Worm (Caenorhabditis elegans) whole organism, L4 larva: ENCODE results near the gene egl-4.

ENCODE experiments used
- F49E8.2 ChIP-seq: sonication (generic microtip); optimal IDR thresholded peaks from 2 replicates; lab custom pipeline; 2016; ENCODE audit warnings: missing compliant biosample characterization, mild to moderate bottlenecking, missing genetic modification characterization, borderline replicate concordance
- T20F7.1 ChIP-seq: fragments of 200-800 bp; sonication (Bioruptor generic); optimal IDR thresholded peaks from 2 replicates; lab custom pipeline; 2018; ENCODE audit warnings: mild to moderate bottlenecking, missing genetic modification characterization, missing compliant biosample characterization
- T26A8.4 ChIP-seq: fragments of 200-800 bp; sonication (Bioruptor generic); IDR thresholded peaks from 2 replicates; pipeline ENCODE4 v1.3.6; 2022; ENCODE audit warnings: missing genetic modification characterization, missing compliant biosample characterization
- Y105C5A.15 ChIP-seq: fragments of 200-800 bp; sonication (Bioruptor generic); IDR thresholded peaks from 2 replicates; pipeline ENCODE4 v1.3.6; 2022; ENCODE audit warnings: missing genetic modification characterization, missing compliant biosample characterization
- aly-2 ChIP-seq: sonication (generic microtip); optimal IDR thresholded peaks from 2 replicates; lab custom pipeline; 2018; ENCODE audit warnings: missing biosample characterization, missing genetic modification characterization
- attf-4 ChIP-seq: sonication (generic microtip); optimal IDR thresholded peaks from 3 replicates; lab custom pipeline; 2017; ENCODE audit warnings: missing biosample characterization, missing genetic modification characterization
- ceh-20 ChIP-seq: fragments of 200-800 bp; sonication (Bioruptor generic); IDR thresholded peaks from 2 replicates; pipeline ENCODE4 v1.3.6; 2022; ENCODE audit warnings: missing genetic modification reagents, missing genetic modification characterization, missing compliant biosample characterization
- ceh-28 ChIP-seq: fragments of 150-350 bp; optimal IDR thresholded peaks from 2 replicates; lab custom pipeline; 2014; ENCODE audit warnings: missing biosample characterization, missing genetic modification reagents, missing genetic modification characterization
- cey-2 ChIP-seq: sonication (generic microtip); optimal IDR thresholded peaks from 3 replicates; lab custom pipeline; 2017; ENCODE audit warnings: missing genetic modification characterization, mild to moderate bottlenecking, missing compliant biosample characterization, antibody characterized with exemption, borderline replicate concordance; ENCODE audit not compliant: insufficient read depth
- daf-12 ChIP-seq: fragments of 150-350 bp; optimal IDR thresholded peaks from 2 replicates; lab custom pipeline; 2014; ENCODE audit warnings: missing biosample characterization, missing genetic modification reagents, missing genetic modification characterization
- daf-16 ChIP-seq, 3 experiments: sonication (generic microtip); optimal IDR thresholded peaks; 2 replicates each; lab custom pipeline; 2016 to 2017; ENCODE audit warnings: missing genetic modification characterization in 3 of 3, missing genetic modification reagents in 3 of 3, mild to moderate bottlenecking in 2 of 3, missing compliant biosample characterization in 2 of 3, missing biosample characterization in 1 of 3, moderate library complexity in 1 of 3
- dmd-6 ChIP-seq: fragments of 200-800 bp; sonication (Bioruptor generic); IDR thresholded peaks from 2 replicates; pipeline ENCODE4 v1.3.6; 2022; ENCODE audit warnings: missing genetic modification reagents, missing genetic modification characterization, missing compliant biosample characterization
- dmd-9 ChIP-seq: fragments of 200-800 bp; sonication (Bioruptor generic); IDR thresholded peaks from 2 replicates; pipeline ENCODE4 v1.3.6; 2022; ENCODE audit warnings: missing genetic modification reagents, missing genetic modification characterization, missing compliant biosample characterization
- fkh-10 ChIP-seq: fragments of 150-350 bp; optimal IDR thresholded peaks from 2 replicates; lab custom pipeline; 2014; ENCODE audit warnings: missing biosample characterization, missing genetic modification reagents, missing genetic modification characterization
- fos-1 ChIP-seq: fragments of 150-350 bp; optimal IDR thresholded peaks from 2 replicates; lab custom pipeline; 2014; ENCODE audit warnings: missing biosample characterization, missing genetic modification characterization
- gei-8 ChIP-seq: fragments of 200-800 bp; sonication (Bioruptor generic); optimal IDR thresholded peaks from 2 replicates; lab custom pipeline; 2018; ENCODE audit warnings: mild to moderate bottlenecking, missing genetic modification characterization, missing compliant biosample characterization
- hif-1 ChIP-seq, 2 experiments: sonication (generic microtip); optimal IDR thresholded peaks; 2 replicates each; lab custom pipeline; 2016 to 2017; ENCODE audit warnings: missing compliant biosample characterization in 2 of 2, missing genetic modification characterization in 2 of 2, missing genetic modification reagents in 2 of 2, missing genotype in 2 of 2, mild to moderate bottlenecking in 1 of 2
- hlh-30 ChIP-seq: sonication (generic microtip); optimal IDR thresholded peaks from 2 replicates; lab custom pipeline; 2017; ENCODE audit warnings: antibody characterized with exemption, mild to moderate bottlenecking, missing genetic modification characterization, missing compliant biosample characterization; ENCODE audit not compliant: insufficient read depth
- lin-38 ChIP-seq: fragments of 200-800 bp; sonication (Bioruptor generic); IDR thresholded peaks from 2 replicates; pipeline ENCODE4 v1.3.6; 2022; ENCODE audit warnings: missing genetic modification reagents, missing genetic modification characterization, missing compliant biosample characterization
- mdl-1 ChIP-seq, 2 experiments: fragments of 150-350 bp in 1 of 2; sonication (generic microtip) in 1 of 2; optimal IDR thresholded peaks; 2 replicates each; lab custom pipeline; 2014 to 2017; ENCODE audit warnings: missing biosample characterization in 2 of 2, missing genetic modification characterization in 2 of 2
- mdt-29 ChIP-seq: fragments of 200-800 bp; sonication (Bioruptor generic); IDR thresholded peaks from 2 replicates; pipeline ENCODE4 v1.3.6; 2022; ENCODE audit warnings: missing genetic modification reagents, missing genetic modification characterization, missing compliant biosample characterization
- mes-2 ChIP-seq: sonication (generic microtip); optimal IDR thresholded peaks from 2 replicates; lab custom pipeline; 2016; ENCODE audit warnings: missing genotype, mild to moderate bottlenecking, missing genetic modification characterization, missing compliant biosample characterization; ENCODE audit not compliant: poor library complexity, severe bottlenecking
- mxl-2 ChIP-seq: fragments of 200-800 bp; sonication (Bioruptor generic); conservative IDR thresholded peaks from 2 replicates; pipeline ENCODE4 v1.3.6; 2022; ENCODE audit warnings: missing genetic modification reagents, missing genetic modification characterization, missing compliant biosample characterization
- nhr-102 ChIP-seq: sonication (generic microtip); optimal IDR thresholded peaks from 2 replicates; lab custom pipeline; 2016; ENCODE audit warnings: mild to moderate bottlenecking, missing genetic modification characterization, moderate library complexity, missing compliant biosample characterization
- nhr-11 ChIP-seq: fragments of 150-350 bp; optimal IDR thresholded peaks from 2 replicates; lab custom pipeline; 2014; ENCODE audit warnings: missing biosample characterization, missing genetic modification characterization
- nhr-41 ChIP-seq: fragments of 200-800 bp; sonication (Bioruptor generic); IDR thresholded peaks from 2 replicates; pipeline ENCODE4 v1.3.6; 2022; ENCODE audit warnings: missing genetic modification reagents, missing genetic modification characterization, missing compliant biosample characterization
- nhr-76 ChIP-seq: fragments of 150-350 bp; optimal IDR thresholded peaks from 2 replicates; lab custom pipeline; 2014; ENCODE audit warnings: missing biosample characterization, missing genetic modification characterization
- nhr-77 ChIP-seq: fragments of 150-350 bp; optimal IDR thresholded peaks from 2 replicates; lab custom pipeline; 2014; ENCODE audit warnings: missing biosample characterization, missing genetic modification characterization
- pha-4 ChIP-seq, 2 experiments: fragments of 150-350 bp in 1 of 2; fragments of 200-800 bp in 1 of 2; sonication (Bioruptor generic) in 1 of 2; IDR thresholded peaks in 1 of 2; optimal IDR thresholded peaks in 1 of 2; 2 replicates each; pipeline versions ENCODE4 v1.3.6 to Lab custom; 2014 to 2022; ENCODE audit warnings: missing genetic modification characterization in 2 of 2, missing genetic modification reagents in 2 of 2, missing biosample characterization in 1 of 2, missing compliant biosample characterization in 1 of 2
- php-3 ChIP-seq: fragments of 200-800 bp; sonication (Bioruptor generic); IDR thresholded peaks from 2 replicates; pipeline ENCODE4 v1.3.6; 2022; ENCODE audit warnings: missing genetic modification reagents, missing genetic modification characterization, missing compliant biosample characterization
- pqm-1 ChIP-seq: sonication (generic microtip); optimal IDR thresholded peaks from 2 replicates; lab custom pipeline; 2017; ENCODE audit warnings: missing biosample characterization, missing genetic modification characterization
- rbr-2 ChIP-seq: sonication (generic microtip); optimal IDR thresholded peaks from 2 replicates; lab custom pipeline; 2016; ENCODE audit warnings: missing genotype, missing genetic modification characterization, missing compliant biosample characterization
- saeg-2 ChIP-seq: fragments of 200-800 bp; sonication (Bioruptor generic); IDR thresholded peaks from 2 replicates; pipeline ENCODE4 v1.3.6; 2022; ENCODE audit warnings: missing genetic modification reagents, missing genetic modification characterization, missing compliant biosample characterization
- set-16 ChIP-seq: fragments of 200-800 bp; sonication (Bioruptor generic); IDR thresholded peaks from 2 replicates; pipeline ENCODE4 v1.3.6; 2022; ENCODE audit warnings: missing genetic modification reagents, missing genetic modification characterization, missing compliant biosample characterization
- skn-1 ChIP-seq: fragments of 150-350 bp; optimal IDR thresholded peaks from 2 replicates; lab custom pipeline; 2014; ENCODE audit warnings: missing biosample characterization, missing genetic modification characterization
- spr-3 ChIP-seq: fragments of 200-800 bp; sonication (Bioruptor generic); optimal IDR thresholded peaks from 2 replicates; lab custom pipeline; 2018; ENCODE audit warnings: mild to moderate bottlenecking, missing genetic modification characterization, missing compliant biosample characterization
- tra-1 ChIP-seq: fragments of 200-800 bp; sonication (Bioruptor generic); IDR thresholded peaks from 2 replicates; pipeline ENCODE4 v1.3.6; 2022; ENCODE audit warnings: missing genetic modification reagents, missing genetic modification characterization, missing compliant biosample characterization
- unc-130 ChIP-seq: sonication (generic microtip); optimal IDR thresholded peaks from 2 replicates; lab custom pipeline; 2016; ENCODE audit warnings: missing genetic modification reagents, missing genetic modification characterization, missing compliant biosample characterization
- unc-62 ChIP-seq, 3 experiments: fragments of 150-350 bp in 1 of 3; sonication (generic microtip); optimal IDR thresholded peaks in 2 of 3; peaks in 1 of 3; 1 replicate in 1 of 3; 2 replicates in 2 of 3; lab custom pipeline; 2014 to 2017; ENCODE audit warnings: missing biosample characterization in 3 of 3, missing genetic modification characterization in 3 of 3, missing genetic modification reagents in 3 of 3, missing genotype in 1 of 3
- vab-7 ChIP-seq: fragments of 200-800 bp; sonication (Bioruptor generic); IDR thresholded peaks from 2 replicates; pipeline ENCODE4 v1.3.6; 2022; ENCODE audit warnings: missing genetic modification reagents, missing genetic modification characterization, missing compliant biosample characterization
- zfp-2 ChIP-seq: sonication (generic microtip); optimal IDR thresholded peaks from 2 replicates; lab custom pipeline; 2016; ENCODE audit warnings: mild to moderate bottlenecking, missing genetic modification characterization, missing compliant biosample characterization
- zip-11 ChIP-seq: fragments of 200-800 bp; sonication (Bioruptor generic); IDR thresholded peaks from 2 replicates; pipeline ENCODE4 v1.3.6; 2022; ENCODE audit warnings: missing genetic modification characterization, missing compliant biosample characterization
- ztf-11 ChIP-seq: fragments of 150-350 bp; optimal IDR thresholded peaks from 2 replicates; lab custom pipeline; 2014; ENCODE audit warnings: missing biosample characterization, missing genetic modification characterization

egl-4 gene

DNA sequence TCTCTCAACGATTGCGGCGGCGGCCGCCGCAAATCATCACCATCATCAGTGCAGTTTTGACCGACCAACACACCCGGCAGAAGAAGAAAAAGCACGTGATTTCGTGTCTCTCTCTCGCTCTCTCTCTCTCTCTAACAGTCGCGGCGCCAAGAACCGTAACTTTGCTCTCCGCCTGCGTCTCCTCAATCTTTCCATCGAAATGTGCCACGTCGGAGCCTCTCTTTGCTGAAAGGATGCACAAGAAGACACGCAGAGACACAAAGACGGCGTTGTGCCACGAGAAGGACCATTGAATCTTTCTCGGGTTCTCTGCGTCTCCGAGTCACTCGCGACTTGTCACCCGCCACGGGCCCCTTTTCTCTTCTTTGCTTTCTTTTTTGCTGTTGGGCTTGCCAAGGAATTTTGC lies 10.0 kb downstream of the egl-4 start (continued):
- peak; percentile 88 for TF ChIP-seq set-16 (GFP tag; lab: Robert Waterston, UW)
- TF ChIP-seq ceh-20 (GFP tag; lab: Robert Waterston, UW): peak; percentile 41; the same call in 1 of the 2 replicates
- peak; percentile 29 for TF ChIP-seq pqm-1 (tag; lab: Kevin White, UChicago)
- peak; percentile 56 for TF ChIP-seq fkh-10
- TF ChIP-seq mdt-29 (GFP tag; lab: Robert Waterston, UW): no peak
- TF ChIP-seq nhr-102 (tag; lab: Kevin White, UChicago): peak; percentile 2
- no peak for TF ChIP-seq Y105C5A.15 (GFP tag; lab: Robert Waterston, UW)
- peak; percentile 45 for TF ChIP-seq mes-2 (tag; lab: Kevin White, UChicago)
- TF ChIP-seq unc-62 (GFP tag; optimal IDR thresholded peaks at IDR 0.05 in 1 of 2; lab: Kevin White, UChicago): peak in 1 of 2 experiments; percentile 68
- TF ChIP-seq unc-62 (tag; optimal IDR thresholded peaks at IDR 0.05; lab: Kevin White, UChicago): no peak
- peak; percentile 64 for TF ChIP-seq rbr-2 (tag; lab: Kevin White, UChicago)
- peak; percentile 61 for TF ChIP-seq gei-8 (GFP tag; lab: Kevin White, UChicago)
- TF ChIP-seq aly-2: no peak
- peak; percentile 63; the same call in 1 of the 2 replicates for TF ChIP-seq T26A8.4 (GFP tag; lab: Robert Waterston, UW)
- peak; percentile 49; the same call in 1 of the 2 replicates for TF ChIP-seq php-3 (GFP tag; lab: Robert Waterston, UW)
- peak in 1 of 2 experiments; percentile 54 for TF ChIP-seq daf-16 (GFP tag; optimal IDR thresholded peaks at IDR 0.05; lab: Kevin White, UChicago)
- TF ChIP-seq daf-16 (tag; optimal IDR thresholded peaks at IDR 0.05; lab: Kevin White, UChicago): peak; percentile 77
- no peak for TF ChIP-seq unc-130
- TF ChIP-seq hlh-30 (tag; lab: Kevin White, UChicago): peak; percentile 91
- no peak for TF ChIP-seq cey-2 (tag; lab: Kevin White, UChicago)

DNA sequence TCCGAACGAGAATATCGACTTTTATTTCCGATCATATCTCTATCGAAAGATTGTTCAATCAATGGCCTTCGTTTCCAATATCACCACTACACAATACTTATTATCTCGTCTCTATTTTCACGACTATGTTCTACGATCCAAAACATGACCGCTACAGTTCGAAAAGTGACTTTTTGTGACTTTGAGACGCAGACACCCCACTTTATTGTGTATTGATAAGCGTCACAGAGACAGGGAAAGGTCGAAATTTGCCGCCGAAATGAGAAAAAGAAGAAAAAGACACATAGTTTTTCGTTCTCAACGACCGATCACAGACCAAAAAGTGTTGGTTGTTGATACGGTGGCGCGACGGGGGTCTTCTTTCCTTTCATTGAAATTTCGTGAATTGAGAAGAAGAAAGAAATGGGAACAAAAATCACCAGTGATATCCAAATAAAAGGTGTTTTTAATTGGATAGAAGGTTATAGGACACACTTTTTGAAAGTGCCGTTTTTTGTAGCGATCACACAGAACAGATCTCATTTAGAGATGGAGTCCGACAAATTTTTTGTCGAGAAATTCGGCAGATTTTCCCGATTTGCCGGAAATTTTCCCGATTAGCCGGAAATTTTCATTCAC lies 11.6 kb downstream of the egl-4 start:
- TF ChIP-seq dmd-9 (GFP tag; lab: Robert Waterston, UW): no peak
- peak; percentile 47 for TF ChIP-seq nhr-102 (tag; lab: Kevin White, UChicago)
- no peak for TF ChIP-seq hif-1 (tag; optimal IDR thresholded peaks at IDR 0.05; lab: Kevin White, UChicago)
- TF ChIP-seq T20F7.1 (GFP tag; lab: Kevin White, UChicago): no peak
- no peak for TF ChIP-seq lin-38
- no peak for TF ChIP-seq rbr-2 (tag; lab: Kevin White, UChicago)
- TF ChIP-seq unc-62 (GFP tag; optimal IDR thresholded peaks at IDR 0.05 in 1 of 2; lab: Kevin White, UChicago): peak in 1 of 2 experiments; percentile 41
- no peak for TF ChIP-seq unc-62 (tag; optimal IDR thresholded peaks at IDR 0.05; lab: Kevin White, UChicago)
- TF ChIP-seq daf-16 (GFP tag; optimal IDR thresholded peaks at IDR 0.05; lab: Kevin White, UChicago): no peak
- TF ChIP-seq daf-16 (tag; optimal IDR thresholded peaks at IDR 0.05; lab: Kevin White, UChicago): peak; percentile 65
- no peak for TF ChIP-seq zip-11
- TF ChIP-seq daf-12 (tag; lab: Kevin White, UChicago): no peak
- TF ChIP-seq gei-8 (GFP tag; lab: Kevin White, UChicago): no peak
- TF ChIP-seq mdl-1 (tag; optimal IDR thresholded peaks at IDR 0.05; lab: Kevin White, UChicago): peak in 1 of 2 experiments; percentile 50
- TF ChIP-seq ceh-20 (GFP tag; lab: Robert Waterston, UW): no peak
- no peak for TF ChIP-seq fos-1 (tag; lab: Kevin White, UChicago)
- TF ChIP-seq pha-4 (GFP tag; IDR thresholded peaks at IDR 0.05; lab: Robert Waterston, UW): no peak
- TF ChIP-seq pha-4 (tag; optimal IDR thresholded peaks at IDR 0.05; lab: Kevin White, UChicago): no peak
- no peak for TF ChIP-seq mes-2 (tag; lab: Kevin White, UChicago)
- TF ChIP-seq php-3 (GFP tag; lab: Robert Waterston, UW): no peak
- TF ChIP-seq ceh-28 (tag; lab: Kevin White, UChicago): no peak
- no peak for TF ChIP-seq mxl-2
- no peak for TF ChIP-seq F49E8.2
- TF ChIP-seq saeg-2: no peak
- TF ChIP-seq cey-2 (tag; lab: Kevin White, UChicago): no peak
- TF ChIP-seq unc-130: no peak
- no peak for TF ChIP-seq tra-1 (GFP tag; lab: Robert Waterston, UW)
- no peak for TF ChIP-seq vab-7
- TF ChIP-seq nhr-11 (tag; lab: Kevin White, UChicago): no peak
- TF ChIP-seq zfp-2 (tag; lab: Kevin White, UChicago): no peak
- no peak for TF ChIP-seq ztf-11 (tag; lab: Kevin White, UChicago)
- peak; percentile 64 for TF ChIP-seq nhr-77
- TF ChIP-seq attf-4: no peak
- peak; percentile 97 for TF ChIP-seq dmd-6 (GFP tag; lab: Robert Waterston, UW)
- TF ChIP-seq nhr-41 (GFP tag; lab: Robert Waterston, UW): no peak
- no peak for TF ChIP-seq spr-3 (GFP tag; lab: Kevin White, UChicago)
- peak; percentile 56 for TF ChIP-seq pqm-1 (tag; lab: Kevin White, UChicago)
- TF ChIP-seq nhr-76 (tag; lab: Kevin White, UChicago): no peak
- no peak for TF ChIP-seq skn-1 (tag; lab: Kevin White, UChicago)
